Worm (Caenorhabditis elegans) whole organism, L2 larva: Measurements from ENCODE around the gene grp-1.

ENCODE experiments used
- R02D3.7 ChIP-seq: fragments of 150-350 bp; optimal IDR thresholded peaks from 2 replicates; lab custom pipeline; 2014; ENCODE audit warnings: missing biosample characterization, missing genetic modification characterization
- ama-1 ChIP-seq: fragments of 150-350 bp; optimal IDR thresholded peaks from 2 replicates; lab custom pipeline; 2018; ENCODE audit warnings: inconsistent platforms
- ceh-16 ChIP-seq: fragments of 150-350 bp; optimal IDR thresholded peaks from 2 replicates; lab custom pipeline; 2014; ENCODE audit warnings: missing biosample characterization, missing genetic modification characterization
- elt-3 ChIP-seq: sonication (generic microtip); optimal IDR thresholded peaks from 2 replicates; lab custom pipeline; 2017; ENCODE audit warnings: missing biosample characterization, missing genetic modification characterization
- lin-11 ChIP-seq: fragments of 150-350 bp; sonication (generic microtip); optimal IDR thresholded peaks from 2 replicates; lab custom pipeline; 2014; ENCODE audit warnings: missing biosample characterization, missing genetic modification characterization, inconsistent platforms, mixed read lengths
- lsy-2 ChIP-seq, 2 experiments: fragments of 150-350 bp in 1 of 2; sonication (generic microtip) in 1 of 2; optimal IDR thresholded peaks; 2 replicates each; lab custom pipeline; 2014 to 2017; ENCODE audit warnings: missing biosample characterization in 2 of 2, missing genetic modification characterization in 2 of 2
- mab-5 ChIP-seq: fragments of 150-350 bp; optimal IDR thresholded peaks from 2 replicates; lab custom pipeline; 2014; ENCODE audit warnings: missing biosample characterization, missing genetic modification characterization
- mbf-1 ChIP-seq: sonication (generic microtip); optimal IDR thresholded peaks from 2 replicates; lab custom pipeline; 2017; ENCODE audit warnings: missing biosample characterization, missing genetic modification characterization
- mdl-1 ChIP-seq, 2 experiments: fragments of 150-350 bp in 1 of 2; sonication (generic microtip) in 1 of 2; optimal IDR thresholded peaks; 2 replicates each; lab custom pipeline; 2017; ENCODE audit warnings: missing biosample characterization in 2 of 2, missing genetic modification characterization in 2 of 2
- nhr-12 ChIP-seq: fragments of 150-350 bp; optimal IDR thresholded peaks from 2 replicates; lab custom pipeline; 2014; ENCODE audit warnings: missing biosample characterization, missing genetic modification characterization
- nhr-237 ChIP-seq: fragments of 150-350 bp; optimal IDR thresholded peaks from 2 replicates; lab custom pipeline; 2014; ENCODE audit warnings: missing biosample characterization, missing genetic modification characterization
- snpc-4 ChIP-seq: fragments of 150-350 bp; optimal IDR thresholded peaks from 2 replicates; lab custom pipeline; 2014; ENCODE audit warnings: missing biosample characterization, missing genetic modification characterization
- unc-39 ChIP-seq: fragments of 150-350 bp; optimal IDR thresholded peaks from 2 replicates; lab custom pipeline; 2014; ENCODE audit warnings: missing biosample characterization, missing genetic modification characterization
- unc-62 ChIP-seq: fragments of 150-350 bp; optimal IDR thresholded peaks from 2 replicates; lab custom pipeline; 2014; ENCODE audit warnings: missing biosample characterization, missing genetic modification reagents, missing genetic modification characterization

ce11 chrIII:8130177-8130902 lies 44.8 kb downstream of the grp-1 start, which contains the start of the genes rpl-21 and C14B9.10:
- TF ChIP-seq R02D3.7 (tag; lab: Kevin White, UChicago) = peak; percentile 3
- no peak for TF ChIP-seq mbf-1 (tag; lab: Kevin White, UChicago)
- peak; percentile 49 for TF ChIP-seq snpc-4 (tag; lab: Kevin White, UChicago)
- no peak for TF ChIP-seq nhr-237 (tag; lab: Kevin White, UChicago)
- no peak for TF ChIP-seq elt-3 (tag; lab: Kevin White, UChicago)
- TF ChIP-seq mdl-1 (tag; optimal IDR thresholded peaks at IDR 0.05; lab: Kevin White, UChicago) = peak; percentile 31 to 39
- no peak for TF ChIP-seq nhr-12 (tag; lab: Kevin White, UChicago)
- peak; percentile 60 for TF ChIP-seq lin-11 (tag; lab: Kevin White, UChicago)
- TF ChIP-seq unc-62 (GFP tag; lab: Kevin White, UChicago) = no peak
- peak; percentile 45 for TF ChIP-seq ama-1 (lab: Kevin White, UChicago)
- TF ChIP-seq lsy-2 (tag; optimal IDR thresholded peaks at IDR 0.05; lab: Kevin White, UChicago) = peak; percentile 96 to 99
- peak; percentile 28 for TF ChIP-seq mab-5 (tag; lab: Kevin White, UChicago)
- TF ChIP-seq ceh-16 = peak; percentile 19
- TF ChIP-seq unc-39 = no peak
